Worm (Caenorhabditis elegans): Measurements from ENCODE around the gene fipr-27.

DNA sequence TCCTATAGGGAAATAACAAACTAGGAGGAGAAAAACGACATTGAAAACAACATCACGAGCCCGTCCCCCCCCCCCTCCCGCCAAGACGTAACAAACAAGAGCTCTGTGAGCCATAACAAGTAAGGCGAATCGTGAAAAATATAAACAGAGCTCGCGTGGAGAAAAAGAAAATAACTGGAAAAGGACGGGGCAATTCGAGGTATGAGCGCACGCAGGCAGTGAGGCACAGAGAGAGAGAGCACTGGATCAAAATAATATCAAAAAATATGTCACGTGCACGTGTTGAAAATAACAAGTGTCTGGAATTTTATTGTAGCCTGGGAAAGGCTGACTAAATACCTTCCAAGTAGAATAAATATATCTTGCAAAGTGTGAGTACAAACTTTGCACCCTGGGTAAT is 28.0 kb downstream of the fipr-27 start:
- TF ChIP-seq nhr-120 (GFP tag; IDR thresholded peaks at IDR 0.05): no peak
- TF ChIP-seq K11D2.4 (GFP tag; IDR thresholded peaks at IDR 0.05): no peak
- no peak for TF ChIP-seq F57C9.4 (tag; optimal IDR thresholded peaks at IDR 0.05)
- TF ChIP-seq let-526 (GFP tag; IDR thresholded peaks at IDR 0.05): no peak
- TF ChIP-seq nfya-1 (tag; optimal IDR thresholded peaks at IDR 0.05; ENCODE audit: borderline replicate concordance, insufficient read depth): no peak
- no peak for TF ChIP-seq unc-62 (GFP tag; optimal IDR thresholded peaks at IDR 0.05)
- TF ChIP-seq nfyb-1 (GFP tag; IDR thresholded peaks at IDR 0.05): no peak
- no peak for TF ChIP-seq F10E7.11 (tag; optimal IDR thresholded peaks at IDR 0.05)
- no peak for TF ChIP-seq F57A8.1 (GFP tag; optimal IDR thresholded peaks at IDR 0.05)
- TF ChIP-seq F52B5.7 (tag; optimal IDR thresholded peaks at IDR 0.05): no peak
- TF ChIP-seq sdz-38 (tag; optimal IDR thresholded peaks at IDR 0.05): no peak
- TF ChIP-seq ztf-18 (tag; optimal IDR thresholded peaks at IDR 0.05): no peak
- no peak for TF ChIP-seq akir-1 (GFP tag; optimal IDR thresholded peaks at IDR 0.05)
